Fruit fly (Drosophila melanogaster) S2 (cell line): ENCODE results near the gene alpha-Spec.

Experiments
- CG8478 ChIP-seq: fragments of >200 bp; optimal IDR thresholded peaks from 2 replicates; lab custom pipeline; 2018
- CTCF ChIP-seq, 2 experiments: fragments of >200 bp; optimal IDR thresholded peaks; 2 replicates each; lab custom pipeline; 2018

- TF ChIP-seq CG8478 (lab: Kevin White, UChicago) (no peak), CTCF (optimal IDR thresholded peaks at IDR 0.05; lab: Kevin White, UChicago) (no peak)
Observed at dm6 chr3L:1831753-1832268, 36.7 kb upstream of the alpha-Spec start, which contains the start of gene Cpr62Ba.
